Worm (Caenorhabditis elegans) whole organism, L4/young adult: ENCODE results near the gene cbp-2.

Source experiments
- W03F9.2 ChIP-seq: fragments of 150-350 bp; optimal IDR thresholded peaks from 2 replicates; lab custom pipeline; 2014; ENCODE audit warnings: missing biosample characterization, missing genetic modification characterization
- dao-5 ChIP-seq: sonication (generic microtip); optimal IDR thresholded peaks from 2 replicates; lab custom pipeline; 2016; ENCODE audit warnings: missing genotype, missing genetic modification characterization, moderate library complexity, missing compliant biosample characterization
- him-1 ChIP-seq: sonication (generic microtip); optimal IDR thresholded peaks from 2 replicates; lab custom pipeline; 2016; ENCODE audit warnings: missing genotype, missing genetic modification reagents, missing genetic modification characterization, missing compliant biosample characterization

DNA sequence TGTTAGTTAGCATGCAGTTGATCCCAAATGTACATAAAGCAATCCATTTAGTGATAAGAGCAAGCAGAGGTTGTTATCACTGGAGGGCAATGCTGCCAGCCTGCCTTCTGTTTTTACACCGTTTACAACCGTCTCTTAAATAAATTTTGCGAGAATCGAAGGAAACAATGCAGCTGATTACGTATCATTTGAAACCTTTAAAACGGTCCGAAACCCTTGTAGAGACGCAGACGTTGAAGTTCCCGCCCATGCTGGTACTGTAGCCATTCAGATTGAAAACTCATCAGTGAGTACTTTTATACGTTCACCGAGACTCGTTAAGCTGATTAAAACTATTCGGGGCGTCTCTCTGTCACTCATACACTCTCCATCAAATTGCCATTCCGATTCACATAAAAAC is 7.4 kb downstream of the cbp-2 start:
- TF ChIP-seq him-1, result no peak
- TF ChIP-seq dao-5 (tag; lab: Kevin White, UChicago), result no peak
- TF ChIP-seq W03F9.2 (tag; lab: Kevin White, UChicago), result no peak
